Fruit fly (Drosophila melanogaster) whole organism, wandering third instar larva: Measurements from ENCODE around the gene CG9519.

Experiments used
- Abd-B ChIP-seq: fragments of >200 bp; optimal IDR thresholded peaks from 2 replicates; lab custom pipeline; 2017; ENCODE audit warnings: missing biosample characterization, missing genetic modification characterization
- CG9705 ChIP-seq: fragments of 200-800 bp; sonication (Bioruptor generic); optimal IDR thresholded peaks from 2 replicates; lab custom pipeline; 2018; ENCODE audit warnings: missing biosample characterization, mild to moderate bottlenecking, missing genetic modification characterization
- CrebA ChIP-seq: fragments of 200-800 bp; sonication (Bioruptor generic); optimal IDR thresholded peaks from 2 replicates; lab custom pipeline; 2016; ENCODE audit warnings: missing biosample characterization, mild to moderate bottlenecking, missing genetic modification characterization, borderline replicate concordance
- Dfd ChIP-seq: fragments of >200 bp; optimal IDR thresholded peaks from 2 replicates; lab custom pipeline; 2017; ENCODE audit warnings: missing biosample characterization, missing genetic modification characterization
- GATAd ChIP-seq: sonication (Bioruptor generic); optimal IDR thresholded peaks from 2 replicates; lab custom pipeline; 2016; ENCODE audit warnings: missing biosample characterization, missing genetic modification characterization
- HLH106 ChIP-seq: fragments of 200-800 bp; optimal IDR thresholded peaks from 3 replicates; lab custom pipeline; 2019; ENCODE audit warnings: missing biosample characterization, mild to moderate bottlenecking, missing genetic modification characterization, moderate library complexity
- Hnf4 ChIP-seq: fragments of 200-800 bp; sonication (Bioruptor generic); optimal IDR thresholded peaks from 2 replicates; lab custom pipeline; 2016; ENCODE audit warnings: missing biosample characterization, mild to moderate bottlenecking, missing genetic modification characterization
- Hr78 ChIP-seq: fragments of >200 bp; optimal IDR thresholded peaks from 2 replicates; lab custom pipeline; 2017; ENCODE audit warnings: missing biosample characterization, missing genetic modification characterization
- Hr83 ChIP-seq: fragments of 200-300 bp; sonication (Bioruptor generic); optimal IDR thresholded peaks from 2 replicates; lab custom pipeline; 2016; ENCODE audit warnings: missing biosample characterization, mild to moderate bottlenecking, missing genetic modification characterization, moderate library complexity; ENCODE audit not compliant: poor library complexity, severe bottlenecking
- Jra ChIP-seq: sonication (Bioruptor generic); optimal IDR thresholded peaks from 2 replicates; lab custom pipeline; 2016; ENCODE audit warnings: missing biosample characterization, missing genetic modification characterization
- Mio ChIP-seq: sonication (Bioruptor generic); optimal IDR thresholded peaks from 2 replicates; lab custom pipeline; 2016; ENCODE audit warnings: missing biosample characterization, missing genetic modification characterization
- OdsH ChIP-seq: fragments of 200-800 bp; sonication (Bioruptor generic); optimal IDR thresholded peaks from 2 replicates; lab custom pipeline; 2016; ENCODE audit warnings: missing biosample characterization, mild to moderate bottlenecking, missing genetic modification characterization
- Sp1 ChIP-seq: fragments of 200-800 bp; sonication (Bioruptor generic); optimal IDR thresholded peaks from 3 replicates; lab custom pipeline; 2019; ENCODE audit warnings: missing biosample characterization, mild to moderate bottlenecking, missing genetic modification characterization, moderate library complexity
- br ChIP-seq: fragments of 200-800 bp; sonication (Bioruptor generic); optimal IDR thresholded peaks from 2 replicates; lab custom pipeline; 2016; ENCODE audit warnings: missing biosample characterization, missing genetic modification characterization
- brk ChIP-seq: fragments of 200-800 bp; sonication (Bioruptor generic); optimal IDR thresholded peaks from 2 replicates; lab custom pipeline; 2016; ENCODE audit warnings: missing biosample characterization, mild to moderate bottlenecking, missing genetic modification characterization
- dl ChIP-seq, 2 experiments: fragments of 175-275, 200-275 bp in 1 of 2; fragments of 200-275 bp in 1 of 2; sonication (Bioruptor generic); optimal IDR thresholded peaks; lab custom pipeline; 2018; ENCODE audit warnings: mild to moderate bottlenecking in 2 of 2, missing biosample characterization in 2 of 2, missing genetic modification characterization in 2 of 2, moderate library complexity in 2 of 2; ENCODE audit not compliant: partially characterized antibody in 2 of 2, insufficient read depth in 1 of 2
- dsf ChIP-seq: sonication (Bioruptor generic); optimal IDR thresholded peaks from 2 replicates; lab custom pipeline; 2016; ENCODE audit warnings: missing biosample characterization, missing genetic modification characterization, borderline replicate concordance
- foxo ChIP-seq, 2 experiments: fragments of 200-800 bp; sonication (Bioruptor generic); optimal IDR thresholded peaks; 2 replicates in 1 of 2; 3 replicates in 1 of 2; lab custom pipeline; 2016 to 2017; ENCODE audit warnings: missing biosample characterization in 2 of 2, missing genetic modification characterization in 2 of 2
- fru ChIP-seq: fragments of 200-800 bp; sonication (Bioruptor generic); optimal IDR thresholded peaks from 3 replicates; lab custom pipeline; 2016; ENCODE audit warnings: missing biosample characterization, mild to moderate bottlenecking, missing genetic modification characterization
- h ChIP-seq: fragments of 200-800 bp; sonication (Bioruptor generic); optimal IDR thresholded peaks from 3 replicates; lab custom pipeline; 2016; ENCODE audit warnings: missing biosample characterization, mild to moderate bottlenecking, missing genetic modification characterization
- lola ChIP-seq: fragments of >200 bp; optimal IDR thresholded peaks from 2 replicates; lab custom pipeline; 2017; ENCODE audit warnings: missing biosample characterization, missing genetic modification characterization
- pan ChIP-seq: fragments of >200 bp; optimal IDR thresholded peaks from 2 replicates; lab custom pipeline; 2017
- psq ChIP-seq: fragments of 200-800 bp; sonication (Bioruptor generic); optimal IDR thresholded peaks from 3 replicates; lab custom pipeline; 2017; ENCODE audit warnings: missing biosample characterization, mild to moderate bottlenecking, missing genetic modification characterization, moderate library complexity
- rgr ChIP-seq: fragments of 200-800 bp; sonication (Bioruptor generic); optimal IDR thresholded peaks from 3 replicates; lab custom pipeline; 2016; ENCODE audit warnings: missing biosample characterization, mild to moderate bottlenecking, missing genetic modification characterization
- sage ChIP-seq: fragments of 200-800 bp; sonication (Bioruptor generic); optimal IDR thresholded peaks from 2 replicates; lab custom pipeline; 2016; ENCODE audit warnings: missing biosample characterization, mild to moderate bottlenecking, missing genetic modification characterization
- sv ChIP-seq: fragments of 200-800 bp; sonication (Bioruptor generic); optimal IDR thresholded peaks from 3 replicates; lab custom pipeline; 2016; ENCODE audit warnings: missing biosample characterization, missing genetic modification characterization
- tai ChIP-seq: sonication (Bioruptor generic); optimal IDR thresholded peaks from 2 replicates; lab custom pipeline; 2016; ENCODE audit warnings: missing biosample characterization, missing genetic modification characterization
- woc ChIP-seq: sonication (Bioruptor generic); optimal IDR thresholded peaks from 2 replicates; lab custom pipeline; 2016; ENCODE audit warnings: missing biosample characterization, mild to moderate bottlenecking, missing genetic modification characterization

CG9519 gene

DNA sequence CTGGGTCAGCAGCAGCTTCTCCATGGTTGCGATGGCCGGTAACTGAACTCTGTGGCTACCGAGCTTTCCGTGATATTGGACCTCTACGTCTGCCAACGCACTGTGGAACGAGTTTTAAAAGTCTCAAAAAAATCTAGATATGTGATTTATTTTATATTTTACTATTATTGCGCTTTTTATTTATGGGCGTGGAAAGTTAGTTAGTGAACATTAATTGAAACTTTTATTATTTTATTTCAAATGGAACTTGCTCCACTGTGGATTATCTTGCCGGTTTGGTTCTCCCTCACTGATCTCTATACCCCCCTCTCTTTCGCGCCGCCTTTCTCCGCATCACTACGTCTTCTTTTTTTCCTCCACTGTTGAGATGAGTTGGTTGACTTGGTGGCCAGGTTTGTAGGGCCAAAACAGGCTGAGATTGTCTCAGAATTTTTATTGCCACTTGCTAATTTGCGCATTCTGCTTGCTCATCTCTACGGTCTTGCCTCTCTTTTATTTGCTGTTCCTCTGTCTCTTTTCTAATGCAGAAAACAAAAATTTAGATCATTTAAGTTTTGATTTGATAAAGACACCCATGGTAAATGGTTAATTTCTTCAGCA, 7.3 kb downstream of the CG9519 start, which contains the start of gene CG9522 (continued):
- peak; percentile 57 for TF ChIP-seq psq (GFP tag; lab: Kevin White, UChicago)
- TF ChIP-seq sv (GFP tag; lab: Kevin White, UChicago) = peak; percentile 55
- TF ChIP-seq Hr78 = no peak
- TF ChIP-seq, all 38 proteins: peak for 19

DNA sequence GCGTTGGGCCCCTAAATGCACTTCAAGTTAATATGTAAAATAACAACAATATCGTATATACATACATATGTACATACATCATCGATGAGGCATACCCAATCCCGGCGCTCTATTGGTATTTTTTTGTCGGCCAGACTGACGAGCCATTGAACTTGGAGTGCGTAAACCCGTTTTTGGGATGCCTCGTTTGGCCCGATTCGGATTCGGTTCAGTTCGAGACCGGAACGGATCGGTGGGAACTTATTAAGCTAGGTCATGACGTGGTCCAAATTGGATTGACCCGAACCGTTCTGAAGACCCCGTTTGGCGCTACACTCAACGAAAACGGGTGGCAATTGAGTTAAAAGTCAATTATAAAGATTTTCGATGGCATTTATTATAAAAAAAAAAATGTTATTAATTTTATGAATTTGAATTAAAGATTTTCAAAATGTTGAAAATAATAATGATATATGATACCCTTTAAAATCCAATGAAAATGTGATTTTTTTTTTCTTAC, 10.0 kb downstream of the CG9519 start:
- TF ChIP-seq Dfd (GFP tag; lab: Kevin White, UChicago) (no peak), h (GFP tag; lab: Kevin White, UChicago) (peak; percentile 10), Sp1 (GFP tag; lab: Kevin White, UChicago) (no peak), foxo (GFP tag; optimal IDR thresholded peaks at IDR 0.05; lab: Kevin White, UChicago) (peak in 1 of 2 experiments; percentile 5)

dm6 chrX:14844657-14845056, 11.5 kb downstream of the CG9519 start, which contains the start of gene CG12539:
TSS of gene CG12539 (minus strand) at chrX:14844757.
- TF ChIP-seq psq (GFP tag; lab: Kevin White, UChicago) = no peak
- no peak for TF ChIP-seq Abd-B (GFP tag; lab: Kevin White, UChicago)
- TF ChIP-seq HLH106 (tag; lab: Kevin White, UChicago) = no peak
- no peak for TF ChIP-seq Mio (GFP tag; lab: Kevin White, UChicago)
- no peak for TF ChIP-seq CrebA (GFP tag; lab: Kevin White, UChicago)
- no peak for TF ChIP-seq Hnf4 (GFP tag; lab: Kevin White, UChicago)
- no peak for TF ChIP-seq sage (GFP tag; lab: Kevin White, UChicago)
- no peak for TF ChIP-seq dl (GFP tag; optimal IDR thresholded peaks at IDR 0.05; lab: Kevin White, UChicago; ENCODE audit: insufficient read depth in 1 of 2, partially characterized antibody in 2 of 2)
- TF ChIP-seq pan (lab: Kevin White, UChicago) = no peak
- TF ChIP-seq Hr83 (GFP tag; lab: Kevin White, UChicago) = no peak
- no peak for TF ChIP-seq br (GFP tag; lab: Kevin White, UChicago)
- no peak for TF ChIP-seq CG9705 (GFP tag; lab: Kevin White, UChicago)
- no peak for TF ChIP-seq lola
- no peak for TF ChIP-seq foxo (GFP tag; optimal IDR thresholded peaks at IDR 0.05; lab: Kevin White, UChicago)
- TF ChIP-seq tai (GFP tag; lab: Kevin White, UChicago) = no peak

DNA sequence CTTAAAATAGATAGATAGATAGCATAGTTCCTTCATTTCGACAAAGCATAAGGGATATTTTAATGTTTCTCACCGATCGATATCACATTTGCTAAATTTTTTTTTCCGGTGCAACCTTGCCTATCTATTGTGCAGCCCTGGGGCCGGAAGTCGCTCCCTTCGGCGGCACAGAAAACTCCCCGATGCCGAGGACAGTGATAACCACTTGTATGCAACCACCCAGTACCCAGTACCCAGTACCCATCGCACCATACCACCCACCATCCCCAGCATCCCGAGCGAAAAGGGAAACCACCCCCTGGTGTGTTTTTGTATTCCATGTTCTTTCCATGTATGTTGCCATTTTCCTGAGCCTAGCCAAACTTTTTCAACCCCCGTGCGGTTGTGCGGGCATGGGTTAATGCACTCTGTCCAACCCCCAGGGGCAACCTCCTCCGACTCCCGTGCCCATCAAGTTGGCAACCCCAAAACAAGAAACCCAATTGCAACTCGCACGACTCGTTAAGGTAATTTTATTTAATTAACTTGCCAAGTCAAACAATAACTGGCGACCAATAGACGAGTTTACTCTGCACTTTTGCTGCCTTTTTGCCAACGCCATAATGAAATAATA, 14.2 kb downstream of the CG9519 start:
- TF ChIP-seq woc = no peak
- no peak for TF ChIP-seq Hr78
- TF ChIP-seq HLH106 (tag; lab: Kevin White, UChicago) = no peak
- no peak for TF ChIP-seq CG9705 (GFP tag; lab: Kevin White, UChicago)
- no peak for TF ChIP-seq GATAd (GFP tag; lab: Kevin White, UChicago)
- TF ChIP-seq dsf (GFP tag; lab: Kevin White, UChicago) = no peak
- TF ChIP-seq psq (GFP tag; lab: Kevin White, UChicago) = no peak
- TF ChIP-seq pan (lab: Kevin White, UChicago) = no peak
- TF ChIP-seq tai (GFP tag; lab: Kevin White, UChicago) = no peak
- TF ChIP-seq sage (GFP tag; lab: Kevin White, UChicago) = no peak
- TF ChIP-seq Hnf4 (GFP tag; lab: Kevin White, UChicago) = no peak

DNA sequence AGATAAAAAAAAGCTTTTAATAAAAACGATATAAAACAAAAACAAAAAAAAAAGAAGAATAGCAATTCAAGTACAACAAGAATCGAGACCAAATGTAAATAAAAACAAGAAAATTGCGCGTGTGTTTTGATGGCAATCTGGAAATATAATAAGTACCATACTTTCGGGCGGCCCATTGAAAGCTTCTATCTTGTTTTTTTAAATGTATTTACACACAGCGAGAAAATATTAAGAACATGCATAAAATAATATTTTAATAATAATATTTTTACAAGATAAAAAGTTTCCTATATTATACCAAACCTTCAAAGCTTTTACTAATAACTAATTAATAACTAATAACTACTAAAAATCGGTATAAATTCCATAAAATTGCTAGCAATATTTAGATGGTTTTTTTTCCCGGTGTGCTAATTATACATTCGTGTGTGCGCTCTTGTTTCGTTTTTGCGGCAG, 15.7 kb downstream of the CG9519 start:
- TF ChIP-seq Hr78 (no peak), sage (GFP tag; lab: Kevin White, UChicago) (no peak), CG9705 (GFP tag; lab: Kevin White, UChicago) (no peak), sv (GFP tag; lab: Kevin White, UChicago) (no peak), Sp1 (GFP tag; lab: Kevin White, UChicago) (peak; percentile 52), woc (no peak), HLH106 (tag; lab: Kevin White, UChicago) (peak; percentile 50), OdsH (GFP tag; lab: Kevin White, UChicago) (peak; percentile 23), fru (no peak), foxo (GFP tag; optimal IDR thresholded peaks at IDR 0.05; lab: Kevin White, UChicago) (peak in 1 of 2 experiments; percentile 44), rgr (GFP tag; lab: Kevin White, UChicago) (peak; percentile 2), dl (GFP tag; optimal IDR thresholded peaks at IDR 0.05; lab: Kevin White, UChicago; ENCODE audit: insufficient read depth in 1 of 2, partially characterized antibody in 2 of 2) (no peak), brk (GFP tag; lab: Kevin White, UChicago) (no peak), Jra (no peak), Hnf4 (GFP tag; lab: Kevin White, UChicago) (no peak)
